Fruit fly (Drosophila melanogaster): Measurements from ENCODE around the gene CG12155.

The CG12155 gene

DNA sequence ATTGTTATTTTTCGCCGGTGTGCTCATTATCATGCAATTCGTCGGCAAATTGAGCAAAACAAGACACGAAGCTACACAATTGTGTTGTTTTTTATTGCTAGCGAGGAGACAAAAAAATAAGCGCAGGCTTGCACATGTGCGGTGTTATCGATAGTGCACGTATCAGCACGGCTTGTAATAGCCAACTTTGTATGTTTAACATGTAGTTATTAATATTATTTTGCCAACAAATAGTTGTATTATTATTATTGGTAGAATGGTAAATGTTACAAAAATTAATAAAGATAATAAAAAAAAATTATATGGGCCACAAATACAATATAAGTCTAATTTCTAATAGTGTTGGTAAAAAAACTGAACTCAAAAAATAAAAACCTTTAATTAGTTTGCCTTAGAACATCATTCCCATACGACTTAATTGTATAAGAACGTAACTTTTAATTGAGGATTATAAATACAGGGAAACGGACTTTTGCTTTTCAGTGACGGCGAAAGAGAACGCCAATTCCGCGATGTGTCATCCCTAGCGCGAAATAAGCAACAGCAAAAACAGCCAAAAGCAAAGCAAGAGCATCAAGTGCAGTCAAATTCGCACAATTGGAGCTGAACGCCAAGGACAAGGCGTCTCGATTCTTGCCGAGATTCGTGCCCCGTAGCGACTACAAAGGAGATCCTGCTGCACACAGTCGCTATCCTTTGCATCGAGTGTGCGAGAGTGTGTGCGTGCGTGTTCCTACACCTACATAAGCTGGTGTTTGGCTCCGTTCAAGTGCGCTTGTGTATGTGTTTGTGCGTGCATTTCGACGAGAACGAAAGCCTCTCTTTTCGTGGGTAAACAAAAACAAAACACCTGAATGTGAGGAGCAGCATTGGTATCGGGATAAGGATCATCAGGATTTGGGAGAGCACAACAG, at the start of gene CG12155, which contains the start of gene NELF-B:
TSS of gene CG12155 (plus strand) at position 505 of the 914 bp plus-strand sequence.
TSS of gene NELF-B (minus strand) at position 111 of the 914 bp plus-strand sequence.
- TF ChIP-seq Rfx (GFP tag; IDR thresholded peaks at IDR 0.05): peak; percentile 39; the same call in 1 of the 2 replicates
- TF ChIP-seq esg (GFP tag; conservative IDR thresholded peaks at IDR 0.05): no peak
- TF ChIP-seq CG12236 (GFP tag; optimal IDR thresholded peaks at IDR 0.05): no peak
- no peak for TF ChIP-seq Nf-YB (GFP tag; optimal IDR thresholded peaks at IDR 0.05)
- no peak for TF ChIP-seq BtbVII (GFP tag; optimal IDR thresholded peaks at IDR 0.05)
- TF ChIP-seq Meics (GFP tag; optimal IDR thresholded peaks at IDR 0.05): no peak
- TF ChIP-seq disco-r (GFP tag; optimal IDR thresholded peaks at IDR 0.05): no peak
- TF ChIP-seq toy (GFP tag; IDR thresholded peaks at IDR 0.05): no peak
- TF ChIP-seq slbo (GFP tag; IDR thresholded peaks at IDR 0.05): peak; percentile 57
- TF ChIP-seq CG6854 (GFP tag; optimal IDR thresholded peaks at IDR 0.05): no peak
- TF ChIP-seq lmd (GFP tag; IDR thresholded peaks at IDR 0.05): peak; percentile 31
- peak; percentile 26; the same call in 1 of the 3 replicates for TF ChIP-seq CG14860 (GFP tag; IDR thresholded peaks at IDR 0.05; ENCODE audit: partially characterized antibody)
- TF ChIP-seq CG18476 (GFP tag; optimal IDR thresholded peaks at IDR 0.05): peak; percentile 2
- TF ChIP-seq B-H1 (GFP tag; IDR thresholded peaks at IDR 0.05): no peak; the same call in 2 of the 3 replicates
- peak; percentile 81 for TF ChIP-seq cg (GFP tag; optimal IDR thresholded peaks at IDR 0.05)
- TF ChIP-seq gsb-n (tag; optimal IDR thresholded peaks at IDR 0.05): no peak
- 0 out of 2 replicates have a peak, but pooled peaks have one; percentile 0 for TF ChIP-seq E2f1 (GFP tag; IDR thresholded peaks at IDR 0.05)
- TF ChIP-seq scrt (GFP tag; optimal IDR thresholded peaks at IDR 0.05): no peak
- peak; percentile 45 for TF ChIP-seq Usf (GFP tag; optimal IDR thresholded peaks at IDR 0.05)
- TF ChIP-seq CG11723 (GFP tag; optimal IDR thresholded peaks at IDR 0.05): no peak
- peak; percentile 1 for TF ChIP-seq stwl (tag; optimal IDR thresholded peaks at IDR 0.05)
- peak; percentile 47; the same call in 1 of the 3 replicates for TF ChIP-seq Dbx (GFP tag; IDR thresholded peaks at IDR 0.05)
- no peak for TF ChIP-seq aop (GFP tag; IDR thresholded peaks at IDR 0.05)
- no peak for TF ChIP-seq CG18599 (GFP tag; optimal IDR thresholded peaks at IDR 0.05)
- no peak for TF ChIP-seq Trl (optimal IDR thresholded peaks at IDR 0.05)
- TF ChIP-seq Trl (GFP tag; optimal IDR thresholded peaks at IDR 0.05): no peak
- no peak for TF ChIP-seq Mrtf (GFP tag; IDR thresholded peaks at IDR 0.05)
- TF ChIP-seq ap (GFP tag; IDR thresholded peaks at IDR 0.05): no peak
- TF ChIP-seq Lpt (GFP tag; optimal IDR thresholded peaks at IDR 0.05): no peak
- TF ChIP-seq Doc2 (GFP tag; IDR thresholded peaks at IDR 0.05): no peak
- TF ChIP-seq sim (GFP tag; IDR thresholded peaks at IDR 0.05): no peak
- peak; percentile 72 for TF ChIP-seq Scr (GFP tag; IDR thresholded peaks at IDR 0.05; ENCODE audit: partially characterized antibody)
- TF ChIP-seq tgo (GFP tag; IDR thresholded peaks at IDR 0.05): peak; percentile 18; the same call in 1 of the 3 replicates
- TF ChIP-seq tap (tag; optimal IDR thresholded peaks at IDR 0.05): no peak
- peak; percentile 10 for TF ChIP-seq CG9797 (GFP tag; optimal IDR thresholded peaks at IDR 0.05)
- TF ChIP-seq dmrt11E (tag; optimal IDR thresholded peaks at IDR 0.05): peak; percentile 41
- TF ChIP-seq CG6791 (GFP tag; IDR thresholded peaks at IDR 0.05; ENCODE audit: partially characterized antibody): peak; percentile 66
- peak; percentile 7 for TF ChIP-seq YL-1 (GFP tag; optimal IDR thresholded peaks at IDR 0.05)
- no peak for TF ChIP-seq Dip2 (GFP tag; IDR thresholded peaks at IDR 0.05)
- TF ChIP-seq CG5953 (GFP tag; IDR thresholded peaks at IDR 0.05): no peak
- no peak for TF ChIP-seq CG7271 (tag; optimal IDR thresholded peaks at IDR 0.05)
- TF ChIP-seq br (optimal IDR thresholded peaks at IDR 0.05): no peak
- peak; percentile 54 for TF ChIP-seq CG13287 (GFP tag; IDR thresholded peaks at IDR 0.05; ENCODE audit: partially characterized antibody)
- 0 out of 3 replicates have a peak, but pooled peaks have one; percentile 8 for TF ChIP-seq ci (GFP tag; IDR thresholded peaks at IDR 0.05)
- TF ChIP-seq CG17328 (GFP tag; IDR thresholded peaks at IDR 0.05): no peak
- TF ChIP-seq CG8478 (optimal IDR thresholded peaks at IDR 0.05): peak; percentile 71
- TF ChIP-seq CG3407 (GFP tag; optimal IDR thresholded peaks at IDR 0.05): no peak
- TF ChIP-seq Dref (GFP tag; IDR thresholded peaks at IDR 0.05): peak; percentile 70
- TF ChIP-seq so (GFP tag; IDR thresholded peaks at IDR 0.05): no peak
- TF ChIP-seq Dfd (GFP tag; optimal IDR thresholded peaks at IDR 0.05): no peak

Measured in whole organism, embryonic.